Worm (Caenorhabditis elegans) whole organism, L3 larva: ENCODE data around the gene C09F9.2.

Experiments
- ceh-82 ChIP-seq: fragments of 150-350 bp; optimal IDR thresholded peaks from 2 replicates; lab custom pipeline; 2014; ENCODE audit warnings: missing biosample characterization, missing genetic modification characterization
- pha-4 ChIP-seq: fragments of 150-350 bp; optimal IDR thresholded peaks from 2 replicates; lab custom pipeline; 2014; ENCODE audit warnings: missing biosample characterization, missing genetic modification reagents, missing genetic modification characterization
- pqm-1 ChIP-seq: fragments of 150-350 bp; optimal IDR thresholded peaks from 2 replicates; lab custom pipeline; 2017; ENCODE audit warnings: missing biosample characterization, missing genetic modification characterization, inconsistent platforms

ce11 chrII:14666274-14666673 lies 39.0 kb upstream of the C09F9.2 start:
- TF ChIP-seq pha-4 (no peak), pqm-1 (tag; lab: Kevin White, UChicago) (no peak), ceh-82 (tag; lab: Kevin White, UChicago) (no peak)
